Worm (Caenorhabditis elegans) whole organism, early embryonic: ENCODE measurements around the gene cyp-34A7.

Experiments used
- F13C5.2 ChIP-seq: sonication (generic microtip); optimal IDR thresholded peaks from 2 replicates; lab custom pipeline; 2017; ENCODE audit warnings: mild to moderate bottlenecking, missing genetic modification characterization, inconsistent platforms, missing compliant biosample characterization
- aly-1 ChIP-seq: sonication (generic microtip); optimal IDR thresholded peaks from 2 replicates; lab custom pipeline; 2016; ENCODE audit warnings: missing genetic modification characterization, missing compliant biosample characterization
- ama-1 ChIP-seq: fragments of 150-350 bp; optimal IDR thresholded peaks from 2 replicates; lab custom pipeline; 2014
- ceh-13 ChIP-seq: fragments of 200-800 bp; sonication (Bioruptor generic); optimal IDR thresholded peaks from 2 replicates; lab custom pipeline; 2018; ENCODE audit warnings: mild to moderate bottlenecking, missing genetic modification characterization, missing compliant biosample characterization
- ets-7 ChIP-seq: sonication (generic microtip); optimal IDR thresholded peaks from 2 replicates; lab custom pipeline; 2016; ENCODE audit warnings: missing genotype, missing genetic modification characterization, missing compliant biosample characterization
- flt-1 ChIP-seq: fragments of 200-800 bp; sonication (Bioruptor generic); IDR thresholded peaks from 2 replicates; pipeline ENCODE4 v1.3.6; 2022; ENCODE audit warnings: missing genetic modification characterization, missing compliant biosample characterization
- hmbx-1 ChIP-seq: sonication (generic microtip); optimal IDR thresholded peaks from 2 replicates; lab custom pipeline; 2016; ENCODE audit warnings: mild to moderate bottlenecking, missing genetic modification characterization, missing compliant biosample characterization
- hmg-4 ChIP-seq: fragments of 200-800 bp; sonication (Bioruptor generic); optimal IDR thresholded peaks from 2 replicates; lab custom pipeline; 2018; ENCODE audit warnings: mild to moderate bottlenecking, missing genetic modification characterization, missing compliant biosample characterization
- pes-1 ChIP-seq: fragments of 200-800 bp; sonication (Bioruptor generic); IDR thresholded peaks from 2 replicates; pipeline ENCODE4 v1.3.6; 2022; ENCODE audit warnings: missing genetic modification reagents, missing genetic modification characterization, missing compliant biosample characterization
- sea-1 ChIP-seq: fragments of 200-800 bp; sonication (Bioruptor generic); conservative IDR thresholded peaks from 2 replicates; pipeline ENCODE4 v1.3.6; 2022; ENCODE audit warnings: missing genetic modification characterization, missing compliant biosample characterization
- tbx-37 ChIP-seq: fragments of 200-800 bp; sonication (Bioruptor generic); conservative IDR thresholded peaks from 2 replicates; pipeline ENCODE4 v1.3.6; 2022; ENCODE audit warnings: missing genetic modification reagents, missing genetic modification characterization, missing compliant biosample characterization
- tra-4 ChIP-seq: sonication (generic microtip); optimal IDR thresholded peaks from 2 replicates; lab custom pipeline; 2017; ENCODE audit warnings: missing genetic modification characterization, missing compliant biosample characterization

- TF ChIP-seq ets-7, result no peak
- no peak for TF ChIP-seq pes-1 (GFP tag; lab: Robert Waterston, UW)
- TF ChIP-seq aly-1 (tag; lab: Kevin White, UChicago), result no peak
- TF ChIP-seq F13C5.2, result no peak
- no peak for TF ChIP-seq hmg-4 (GFP tag; lab: Kevin White, UChicago)
- TF ChIP-seq flt-1 (GFP tag; lab: Robert Waterston, UW), result no peak
- no peak for TF ChIP-seq ama-1 (lab: Kevin White, UChicago)
- no peak for TF ChIP-seq tra-4
- TF ChIP-seq ceh-13 (GFP tag; lab: Kevin White, UChicago), result no peak
- TF ChIP-seq tbx-37 (GFP tag; lab: Robert Waterston, UW), result no peak
- no peak for TF ChIP-seq sea-1
- no peak for TF ChIP-seq hmbx-1 (tag; lab: Kevin White, UChicago)
These were observed 24.0 kb upstream of the cyp-34A7 start, which contains the start of gene nlp-28 for ce11 chrV:3987616-3988015.
